Fruit fly (Drosophila melanogaster) whole organism, wandering third instar larva: Measurements from ENCODE around the gene Pisd.

Experiments used
- Abd-B ChIP-seq: fragments of >200 bp; optimal IDR thresholded peaks from 2 replicates; lab custom pipeline; 2017; ENCODE audit warnings: missing biosample characterization, missing genetic modification characterization
- CG32264 ChIP-seq: fragments of 200-800 bp; sonication (Bioruptor generic); optimal IDR thresholded peaks from 2 replicates; lab custom pipeline; 2016; ENCODE audit warnings: missing biosample characterization, missing genetic modification characterization
- CG9705 ChIP-seq: fragments of 200-800 bp; sonication (Bioruptor generic); optimal IDR thresholded peaks from 2 replicates; lab custom pipeline; 2018; ENCODE audit warnings: missing biosample characterization, mild to moderate bottlenecking, missing genetic modification characterization
- CrebA ChIP-seq: fragments of 200-800 bp; sonication (Bioruptor generic); optimal IDR thresholded peaks from 2 replicates; lab custom pipeline; 2016; ENCODE audit warnings: missing biosample characterization, mild to moderate bottlenecking, missing genetic modification characterization, borderline replicate concordance
- Dfd ChIP-seq: fragments of >200 bp; optimal IDR thresholded peaks from 2 replicates; lab custom pipeline; 2017; ENCODE audit warnings: missing biosample characterization, missing genetic modification characterization
- Dif ChIP-seq: fragments of 200-275, 200-300 bp; sonication (Bioruptor generic); optimal IDR thresholded peaks from 2 replicates; lab custom pipeline; 2018; ENCODE audit warnings: missing biosample characterization, missing genetic modification characterization; ENCODE audit not compliant: partially characterized antibody
- GATAd ChIP-seq: sonication (Bioruptor generic); optimal IDR thresholded peaks from 2 replicates; lab custom pipeline; 2016; ENCODE audit warnings: missing biosample characterization, missing genetic modification characterization
- HLH106 ChIP-seq: fragments of 200-800 bp; optimal IDR thresholded peaks from 3 replicates; lab custom pipeline; 2019; ENCODE audit warnings: missing biosample characterization, mild to moderate bottlenecking, missing genetic modification characterization, moderate library complexity
- Hnf4 ChIP-seq: fragments of 200-800 bp; sonication (Bioruptor generic); optimal IDR thresholded peaks from 2 replicates; lab custom pipeline; 2016; ENCODE audit warnings: missing biosample characterization, mild to moderate bottlenecking, missing genetic modification characterization
- Hr78 ChIP-seq: fragments of >200 bp; optimal IDR thresholded peaks from 2 replicates; lab custom pipeline; 2017; ENCODE audit warnings: missing biosample characterization, missing genetic modification characterization
- Hr83 ChIP-seq: fragments of 200-300 bp; sonication (Bioruptor generic); optimal IDR thresholded peaks from 2 replicates; lab custom pipeline; 2016; ENCODE audit warnings: missing biosample characterization, mild to moderate bottlenecking, missing genetic modification characterization, moderate library complexity; ENCODE audit not compliant: poor library complexity, severe bottlenecking
- Jra ChIP-seq: sonication (Bioruptor generic); optimal IDR thresholded peaks from 2 replicates; lab custom pipeline; 2016; ENCODE audit warnings: missing biosample characterization, missing genetic modification characterization
- Mio ChIP-seq: sonication (Bioruptor generic); optimal IDR thresholded peaks from 2 replicates; lab custom pipeline; 2016; ENCODE audit warnings: missing biosample characterization, missing genetic modification characterization
- Myc ChIP-seq: fragments of >200 bp; optimal IDR thresholded peaks from 2 replicates; lab custom pipeline; 2017
- N ChIP-seq: fragments of >200 bp; optimal IDR thresholded peaks from 2 replicates; lab custom pipeline; 2018; ENCODE audit warnings: missing biosample characterization, missing external identifiers, missing genetic modification characterization
- OdsH ChIP-seq: fragments of 200-800 bp; sonication (Bioruptor generic); optimal IDR thresholded peaks from 2 replicates; lab custom pipeline; 2016; ENCODE audit warnings: missing biosample characterization, mild to moderate bottlenecking, missing genetic modification characterization
- Rel ChIP-seq, 2 experiments: fragments of 200-800 bp; sonication (Bioruptor generic) in 1 of 2; optimal IDR thresholded peaks; 2 replicates in 1 of 2; 3 replicates in 1 of 2; lab custom pipeline; 2016 to 2019; ENCODE audit warnings: mild to moderate bottlenecking in 2 of 2, missing biosample characterization in 2 of 2, missing genetic modification characterization in 2 of 2, moderate library complexity in 1 of 2
- Sp1 ChIP-seq: fragments of 200-800 bp; sonication (Bioruptor generic); optimal IDR thresholded peaks from 3 replicates; lab custom pipeline; 2019; ENCODE audit warnings: missing biosample characterization, mild to moderate bottlenecking, missing genetic modification characterization, moderate library complexity
- Vsx2 ChIP-seq: fragments of 200-300, 225-300 bp; sonication (Bioruptor generic); optimal IDR thresholded peaks from 2 replicates; lab custom pipeline; 2018; ENCODE audit warnings: missing biosample characterization, missing genetic modification characterization; ENCODE audit not compliant: partially characterized antibody
- br ChIP-seq: fragments of 200-800 bp; sonication (Bioruptor generic); optimal IDR thresholded peaks from 2 replicates; lab custom pipeline; 2016; ENCODE audit warnings: missing biosample characterization, missing genetic modification characterization
- brk ChIP-seq: fragments of 200-800 bp; sonication (Bioruptor generic); optimal IDR thresholded peaks from 2 replicates; lab custom pipeline; 2016; ENCODE audit warnings: missing biosample characterization, mild to moderate bottlenecking, missing genetic modification characterization
- dl ChIP-seq, 2 experiments: fragments of 175-275, 200-275 bp in 1 of 2; fragments of 200-275 bp in 1 of 2; sonication (Bioruptor generic); optimal IDR thresholded peaks; lab custom pipeline; 2018; ENCODE audit warnings: mild to moderate bottlenecking in 2 of 2, missing biosample characterization in 2 of 2, missing genetic modification characterization in 2 of 2, moderate library complexity in 2 of 2; ENCODE audit not compliant: partially characterized antibody in 2 of 2, insufficient read depth in 1 of 2
- dmrt93B ChIP-seq: fragments of 200-800 bp; sonication (Bioruptor generic); optimal IDR thresholded peaks from 2 replicates; lab custom pipeline; 2018; ENCODE audit warnings: missing biosample characterization, mild to moderate bottlenecking, missing genetic modification characterization
- dsf ChIP-seq: sonication (Bioruptor generic); optimal IDR thresholded peaks from 2 replicates; lab custom pipeline; 2016; ENCODE audit warnings: missing biosample characterization, missing genetic modification characterization, borderline replicate concordance
- ey ChIP-seq: fragments of 200-800 bp; sonication (Bioruptor generic); optimal IDR thresholded peaks from 2 replicates; lab custom pipeline; 2016; ENCODE audit warnings: missing biosample characterization, missing genetic modification characterization
- foxo ChIP-seq, 2 experiments: fragments of 200-800 bp; sonication (Bioruptor generic); optimal IDR thresholded peaks; 2 replicates in 1 of 2; 3 replicates in 1 of 2; lab custom pipeline; 2016 to 2017; ENCODE audit warnings: missing biosample characterization in 2 of 2, missing genetic modification characterization in 2 of 2
- fru ChIP-seq: fragments of 200-800 bp; sonication (Bioruptor generic); optimal IDR thresholded peaks from 3 replicates; lab custom pipeline; 2016; ENCODE audit warnings: missing biosample characterization, mild to moderate bottlenecking, missing genetic modification characterization
- h ChIP-seq: fragments of 200-800 bp; sonication (Bioruptor generic); optimal IDR thresholded peaks from 3 replicates; lab custom pipeline; 2016; ENCODE audit warnings: missing biosample characterization, mild to moderate bottlenecking, missing genetic modification characterization
- jim ChIP-seq: fragments of 175-275, 200-325 bp; sonication (Bioruptor generic); optimal IDR thresholded peaks from 2 replicates; lab custom pipeline; 2016; ENCODE audit warnings: missing biosample characterization, mild to moderate bottlenecking, missing genetic modification characterization
- lola ChIP-seq: fragments of >200 bp; optimal IDR thresholded peaks from 2 replicates; lab custom pipeline; 2017; ENCODE audit warnings: missing biosample characterization, missing genetic modification characterization
- pan ChIP-seq: fragments of >200 bp; optimal IDR thresholded peaks from 2 replicates; lab custom pipeline; 2017
- psq ChIP-seq: fragments of 200-800 bp; sonication (Bioruptor generic); optimal IDR thresholded peaks from 3 replicates; lab custom pipeline; 2017; ENCODE audit warnings: missing biosample characterization, mild to moderate bottlenecking, missing genetic modification characterization, moderate library complexity
- rgr ChIP-seq: fragments of 200-800 bp; sonication (Bioruptor generic); optimal IDR thresholded peaks from 3 replicates; lab custom pipeline; 2016; ENCODE audit warnings: missing biosample characterization, mild to moderate bottlenecking, missing genetic modification characterization
- sage ChIP-seq: fragments of 200-800 bp; sonication (Bioruptor generic); optimal IDR thresholded peaks from 2 replicates; lab custom pipeline; 2016; ENCODE audit warnings: missing biosample characterization, mild to moderate bottlenecking, missing genetic modification characterization
- sv ChIP-seq: fragments of 200-800 bp; sonication (Bioruptor generic); optimal IDR thresholded peaks from 3 replicates; lab custom pipeline; 2016; ENCODE audit warnings: missing biosample characterization, missing genetic modification characterization
- tai ChIP-seq: sonication (Bioruptor generic); optimal IDR thresholded peaks from 2 replicates; lab custom pipeline; 2016; ENCODE audit warnings: missing biosample characterization, missing genetic modification characterization
- usp ChIP-seq: fragments of >200 bp; optimal IDR thresholded peaks from 2 replicates; lab custom pipeline; 2017; ENCODE audit warnings: missing biosample characterization, missing genetic modification characterization
- woc ChIP-seq: sonication (Bioruptor generic); optimal IDR thresholded peaks from 2 replicates; lab custom pipeline; 2016; ENCODE audit warnings: missing biosample characterization, mild to moderate bottlenecking, missing genetic modification characterization

Gene Pisd

DNA sequence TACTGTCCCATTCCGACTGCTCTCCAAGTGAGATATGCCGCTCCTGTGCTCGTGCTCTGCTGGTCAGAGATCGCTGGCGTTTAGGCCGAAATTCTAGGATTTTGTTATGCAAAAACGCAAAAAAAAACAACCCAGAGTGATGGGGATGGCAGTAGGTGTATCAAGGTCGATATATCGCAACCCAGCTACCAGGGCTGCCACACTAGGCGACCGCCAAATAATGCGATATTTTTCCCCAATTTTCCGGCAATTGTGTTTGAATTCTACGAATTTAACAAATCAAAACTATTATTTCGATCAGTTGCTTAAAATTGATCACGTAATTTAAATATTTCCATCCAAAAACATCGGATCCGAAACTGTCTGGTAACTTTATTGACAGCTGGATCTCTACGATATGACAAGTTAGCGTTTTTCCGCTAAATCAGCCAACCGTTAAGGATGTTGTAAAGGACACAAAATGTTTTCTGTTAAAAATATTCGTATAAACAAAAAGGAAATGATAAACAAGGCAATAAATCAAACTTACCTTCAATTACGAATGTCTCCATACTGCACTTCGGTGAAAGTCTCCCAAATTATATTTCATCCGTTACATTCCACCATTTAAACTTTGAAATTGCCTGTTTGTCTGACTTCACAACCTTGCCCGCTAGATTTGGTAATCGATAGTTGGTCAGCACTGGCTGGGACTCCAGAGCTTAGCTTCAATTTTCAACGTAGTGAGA lies 12.9 kb upstream of the Pisd start, which contains the start of gene spas:
spas (plus strand) TSS at position 678 of the 728 bp plus-strand sequence.
- TF ChIP-seq Rel (GFP tag; optimal IDR thresholded peaks at IDR 0.05; lab: Kevin White, UChicago) = no peak
- peak; percentile 19 for TF ChIP-seq Rel (tag; optimal IDR thresholded peaks at IDR 0.05; lab: Kevin White, UChicago)
- no peak for TF ChIP-seq Dif
- no peak for TF ChIP-seq pan
- peak; percentile 48 for TF ChIP-seq CG9705 (GFP tag; lab: Kevin White, UChicago)
- peak; percentile 60 for TF ChIP-seq Sp1 (GFP tag; lab: Kevin White, UChicago)
- TF ChIP-seq Abd-B (GFP tag; lab: Kevin White, UChicago) = no peak
- TF ChIP-seq tai (GFP tag; lab: Kevin White, UChicago) = no peak
- peak; percentile 65 for TF ChIP-seq Jra
- TF ChIP-seq rgr (GFP tag; lab: Kevin White, UChicago) = peak; percentile 65
- peak; percentile 45 for TF ChIP-seq Hr83 (GFP tag; lab: Kevin White, UChicago)
- TF ChIP-seq Hnf4 (GFP tag; lab: Kevin White, UChicago) = peak; percentile 63
- TF ChIP-seq dl (GFP tag; optimal IDR thresholded peaks at IDR 0.05; lab: Kevin White, UChicago; ENCODE audit: insufficient read depth in 1 of 2, partially characterized antibody in 2 of 2) = no peak
- peak; percentile 27 for TF ChIP-seq OdsH (GFP tag; lab: Kevin White, UChicago)
- no peak for TF ChIP-seq CG32264 (GFP tag; lab: Kevin White, UChicago)
- TF ChIP-seq Myc = peak; percentile 91
- peak; percentile 36 for TF ChIP-seq sv (GFP tag; lab: Kevin White, UChicago)
- TF ChIP-seq psq (GFP tag; lab: Kevin White, UChicago) = peak; percentile 72
- TF ChIP-seq fru (GFP tag; lab: Kevin White, UChicago) = peak; percentile 69
- TF ChIP-seq Hr78 (GFP tag; lab: Kevin White, UChicago) = no peak
- peak; percentile 69 for TF ChIP-seq h (GFP tag; lab: Kevin White, UChicago)
- TF ChIP-seq br (GFP tag; lab: Kevin White, UChicago) = peak; percentile 78
- TF ChIP-seq CrebA (GFP tag; lab: Kevin White, UChicago) = no peak
- no peak for TF ChIP-seq Vsx2
- TF ChIP-seq lola (GFP tag; lab: Kevin White, UChicago) = no peak
- peak; percentile 49 for TF ChIP-seq dmrt93B
- TF ChIP-seq usp (GFP tag; lab: Kevin White, UChicago) = no peak
- TF ChIP-seq sage (GFP tag; lab: Kevin White, UChicago) = no peak
- peak; percentile 51 for TF ChIP-seq GATAd (GFP tag; lab: Kevin White, UChicago)
- peak; percentile 64 for TF ChIP-seq ey (GFP tag; lab: Kevin White, UChicago)
- peak; percentile 62 for TF ChIP-seq dsf (GFP tag; lab: Kevin White, UChicago)
- TF ChIP-seq HLH106 (tag; lab: Kevin White, UChicago) = peak; percentile 70
- TF ChIP-seq jim (GFP tag; lab: Kevin White, UChicago) = no peak
- peak in 1 of 2 experiments; percentile 74 for TF ChIP-seq foxo (GFP tag; optimal IDR thresholded peaks at IDR 0.05; lab: Kevin White, UChicago)
- TF ChIP-seq N = no peak
- no peak for TF ChIP-seq Dfd (GFP tag; lab: Kevin White, UChicago)
- no peak for TF ChIP-seq Mio (GFP tag; lab: Kevin White, UChicago)
- TF ChIP-seq brk (GFP tag; lab: Kevin White, UChicago) = no peak
- peak; percentile 89 for TF ChIP-seq woc (GFP tag; lab: Kevin White, UChicago)
